Worm (Caenorhabditis elegans) whole organism, midembryonic: ENCODE data around the gene str-33.

ENCODE experiments used
- T22C8.4 ChIP-seq: fragments of 200-800 bp; sonication (Bioruptor generic); IDR thresholded peaks from 2 replicates; pipeline ENCODE4 v1.3.6; 2022; ENCODE audit warnings: missing genetic modification characterization, missing compliant biosample characterization
- flt-1 ChIP-seq: fragments of 200-800 bp; sonication (Bioruptor generic); IDR thresholded peaks from 2 replicates; pipeline ENCODE4 v1.3.6; 2022; ENCODE audit warnings: missing genetic modification characterization, missing compliant biosample characterization
- klf-2 ChIP-seq: fragments of 200-800 bp; sonication (Bioruptor generic); conservative IDR thresholded peaks from 2 replicates; pipeline ENCODE4 v1.3.6; 2022; ENCODE audit warnings: missing genetic modification reagents, missing genetic modification characterization, missing compliant biosample characterization
- ref-1 ChIP-seq: fragments of 200-800 bp; sonication (Bioruptor generic); conservative IDR thresholded peaks from 2 replicates; pipeline ENCODE4 v1.3.6; 2022; ENCODE audit warnings: missing genetic modification reagents, missing genetic modification characterization, missing compliant biosample characterization
- tab-1 ChIP-seq: fragments of 200-800 bp; sonication (Bioruptor generic); IDR thresholded peaks from 2 replicates; pipeline ENCODE4 v1.3.6; 2022; ENCODE audit warnings: missing genetic modification characterization, missing compliant biosample characterization
- ztf-23 ChIP-seq: fragments of 200-800 bp; sonication (Bioruptor generic); IDR thresholded peaks from 2 replicates; pipeline ENCODE4 v1.3.6; 2022; ENCODE audit warnings: missing genetic modification reagents, missing genetic modification characterization, missing compliant biosample characterization
- ztf-29 ChIP-seq: fragments of 200-800 bp; sonication (Bioruptor generic); IDR thresholded peaks from 2 replicates; pipeline ENCODE4 v1.3.6; 2022; ENCODE audit warnings: missing genetic modification reagents, missing genetic modification characterization, missing compliant biosample characterization

- no peak for TF ChIP-seq flt-1
- no peak for TF ChIP-seq klf-2 (GFP tag; lab: Robert Waterston, UW)
- TF ChIP-seq ztf-29, result no peak
- no peak for TF ChIP-seq tab-1
- no peak for TF ChIP-seq ztf-23
- no peak for TF ChIP-seq ref-1 (GFP tag; lab: Robert Waterston, UW)
- TF ChIP-seq T22C8.4 (GFP tag; lab: Robert Waterston, UW), result no peak
Measured at ce11 chrV:2702883-2703282, 25.5 kb upstream of the str-33 start.
